Fruit fly (Drosophila melanogaster) whole organism, embryonic: Measurements from ENCODE around the gene Kif3C.

Source experiments
- Abd-B ChIP-seq: fragments of 200-800 bp; sonication (Bioruptor generic); optimal IDR thresholded peaks from 2 replicates; lab custom pipeline; 2018; ENCODE audit warnings: missing biosample characterization, mild to moderate bottlenecking, missing genetic modification characterization, moderate library complexity
- BEAF-32 ChIP-seq: fragments of 200-800 bp; sonication (Bioruptor generic); optimal IDR thresholded peaks from 3 replicates; lab custom pipeline; 2017; ENCODE audit warnings: missing biosample characterization, missing genetic modification characterization, mild to moderate bottlenecking, moderate library complexity, missing genetic modification reagents
- CG1024 ChIP-seq: fragments of 200-800 bp; sonication (Bioruptor generic); IDR thresholded peaks from 2 replicates; pipeline ENCODE4 v1.3.6; 2022; ENCODE audit warnings: missing biosample characterization, missing genetic modification characterization
- CG10267 ChIP-seq: fragments of 200-800 bp; sonication (Bioruptor generic); optimal IDR thresholded peaks from 2 replicates; lab custom pipeline; 2018; ENCODE audit warnings: missing biosample characterization, mild to moderate bottlenecking, missing genetic modification characterization, moderate library complexity
- CG11723 ChIP-seq: fragments of 200-800 bp; sonication (Bioruptor generic); optimal IDR thresholded peaks from 2 replicates; lab custom pipeline; 2017; ENCODE audit warnings: missing biosample characterization, mild to moderate bottlenecking, missing genetic modification characterization
- CG14050 ChIP-seq: fragments of 200-800 bp; sonication (Bioruptor generic); IDR thresholded peaks from 3 replicates; pipeline ENCODE4 v1.3.6; 2022; ENCODE audit warnings: missing biosample characterization, missing genetic modification characterization
- CG14441 ChIP-seq: fragments of 200-800 bp; sonication (Bioruptor generic); IDR thresholded peaks from 2 replicates; pipeline ENCODE4 v1.3.6; 2022; ENCODE audit warnings: missing biosample characterization, missing genetic modification characterization
- CG15514 ChIP-seq: fragments of 200-800 bp; sonication (Bioruptor generic); optimal IDR thresholded peaks from 3 replicates; lab custom pipeline; 2017; ENCODE audit warnings: missing biosample characterization, missing genetic modification characterization, mild to moderate bottlenecking, moderate library complexity, missing genetic modification reagents
- CG1602 ChIP-seq: fragments of 200-800 bp; sonication (Bioruptor generic); optimal IDR thresholded peaks from 3 replicates; lab custom pipeline; 2016; ENCODE audit warnings: missing biosample characterization, missing genetic modification characterization
- CG17361 ChIP-seq: fragments of 200-800 bp; sonication (Bioruptor generic); IDR thresholded peaks from 3 replicates; pipeline ENCODE4 v1.3.6; 2022; ENCODE audit warnings: missing biosample characterization, missing genetic modification characterization
- CG17802 ChIP-seq: fragments of 200-800 bp; sonication (Bioruptor generic); optimal IDR thresholded peaks from 2 replicates; lab custom pipeline; 2018; ENCODE audit warnings: missing biosample characterization, mild to moderate bottlenecking, missing genetic modification characterization, moderate library complexity
- CG2116 ChIP-seq: fragments of 200-800 bp; sonication (Bioruptor generic); optimal IDR thresholded peaks from 3 replicates; lab custom pipeline; 2018; ENCODE audit warnings: missing biosample characterization, mild to moderate bottlenecking, missing genetic modification characterization
- CG2875 ChIP-seq: fragments of 200-800 bp; sonication (Bioruptor generic); optimal IDR thresholded peaks from 2 replicates; lab custom pipeline; 2017; ENCODE audit warnings: missing biosample characterization, mild to moderate bottlenecking, missing genetic modification characterization, missing genetic modification reagents
- CG30020 ChIP-seq: fragments of 200-800 bp; optimal IDR thresholded peaks from 2 replicates; lab custom pipeline; 2019; ENCODE audit warnings: missing biosample characterization, mild to moderate bottlenecking, missing genetic modification characterization, moderate library complexity
- CG3995 ChIP-seq: fragments of 200-800 bp; sonication (Bioruptor generic); optimal IDR thresholded peaks from 3 replicates; lab custom pipeline; 2016; ENCODE audit warnings: missing biosample characterization, missing genetic modification characterization
- CG6272 ChIP-seq: fragments of 200-800 bp; sonication (Bioruptor generic); IDR thresholded peaks from 2 replicates; pipeline ENCODE4 v1.3.6; 2022; ENCODE audit warnings: missing biosample characterization, missing genetic modification characterization
- CG7556 ChIP-seq: fragments of 200-800 bp; sonication (Bioruptor generic); optimal IDR thresholded peaks from 2 replicates; lab custom pipeline; 2017; ENCODE audit warnings: missing biosample characterization, mild to moderate bottlenecking, missing genetic modification characterization
- D19B ChIP-seq: fragments of 200-800 bp; sonication (Bioruptor generic); optimal IDR thresholded peaks from 2 replicates; lab custom pipeline; 2017; ENCODE audit warnings: missing biosample characterization, mild to moderate bottlenecking, missing genetic modification characterization
- Eip74EF ChIP-seq, 2 experiments: fragments of 200-800 bp in 1 of 2; fragments of >200 bp in 1 of 2; sonication (Bioruptor generic) in 1 of 2; optimal IDR thresholded peaks; 2 replicates each; lab custom pipeline; 2017 to 2019; ENCODE audit warnings: missing biosample characterization in 2 of 2, missing genetic modification characterization in 2 of 2, mild to moderate bottlenecking in 1 of 2, moderate library complexity in 1 of 2
- HHEX ChIP-seq: fragments of 200-800 bp; sonication (Bioruptor generic); optimal IDR thresholded peaks from 3 replicates; lab custom pipeline; 2017; ENCODE audit warnings: missing biosample characterization, mild to moderate bottlenecking, missing genetic modification characterization, missing genetic modification reagents
- MESR4 ChIP-seq: fragments of 200-800 bp; sonication (Bioruptor generic); optimal IDR thresholded peaks from 2 replicates; lab custom pipeline; 2018; ENCODE audit warnings: missing biosample characterization, mild to moderate bottlenecking, missing genetic modification characterization, moderate library complexity
- NK7.1 ChIP-seq: fragments of 200-800 bp; sonication (Bioruptor generic); optimal IDR thresholded peaks from 3 replicates; lab custom pipeline; 2016; ENCODE audit warnings: missing biosample characterization, missing genetic modification characterization
- Pdp1 ChIP-seq, 2 experiments: fragments of 200-800 bp; sonication (Bioruptor generic); optimal IDR thresholded peaks; 3 replicates each; lab custom pipeline; 2016; ENCODE audit warnings: missing biosample characterization in 2 of 2, missing genetic modification characterization in 2 of 2, mild to moderate bottlenecking in 1 of 2, moderate library complexity in 1 of 2
- Rx ChIP-seq: fragments of 200-800 bp; sonication (Bioruptor generic); IDR thresholded peaks from 2 replicates; pipeline ENCODE4 v1.3.6; 2022; ENCODE audit warnings: missing biosample characterization, missing genetic modification characterization
- Scr ChIP-seq: fragments of 200-800 bp; sonication (Bioruptor generic); IDR thresholded peaks from 2 replicates; pipeline ENCODE4 v1.3.6; 2022; ENCODE audit warnings: missing biosample characterization, missing genetic modification characterization; ENCODE audit not compliant: partially characterized antibody
- Sry-δ ChIP-seq: fragments of 200-800 bp; sonication (Bioruptor generic); optimal IDR thresholded peaks from 2 replicates; lab custom pipeline; 2016; ENCODE audit warnings: missing biosample characterization, missing genetic modification characterization
- Stat92E ChIP-seq, 3 experiments: fragments of >200 bp in 2 of 3; fragments of 200-800 bp in 1 of 3; sonication (Bioruptor generic) in 1 of 3; optimal IDR thresholded peaks; 2 replicates each; lab custom pipeline; 2017 to 2019; ENCODE audit warnings: missing biosample characterization in 3 of 3, missing genetic modification characterization in 3 of 3, mild to moderate bottlenecking in 1 of 3, moderate library complexity in 1 of 3
- dmrt11E ChIP-seq: fragments of 200-800 bp; sonication (Bioruptor generic); optimal IDR thresholded peaks from 3 replicates; lab custom pipeline; 2018; ENCODE audit warnings: missing biosample characterization, mild to moderate bottlenecking, missing genetic modification characterization, moderate library complexity
- gfzf ChIP-seq: fragments of 200-800 bp; sonication (Bioruptor generic); optimal IDR thresholded peaks from 2 replicates; lab custom pipeline; 2016; ENCODE audit warnings: missing biosample characterization, mild to moderate bottlenecking, missing genetic modification characterization, moderate library complexity
- hkb ChIP-seq, 2 experiments: fragments of 200-800 bp in 1 of 2; fragments of >200 bp in 1 of 2; sonication (Bioruptor generic) in 1 of 2; IDR thresholded peaks in 1 of 2; optimal IDR thresholded peaks in 1 of 2; 2 replicates each; pipeline versions ENCODE4 v1.3.6 to Lab custom; 2017 to 2022; ENCODE audit warnings: missing biosample characterization in 1 of 2, missing genetic modification characterization in 1 of 2
- pnt ChIP-seq: fragments of 200-800 bp; sonication (Bioruptor generic); optimal IDR thresholded peaks from 3 replicates; lab custom pipeline; 2016; ENCODE audit warnings: missing biosample characterization, missing genetic modification characterization
- pzg ChIP-seq: fragments of 200-800 bp; sonication (Bioruptor generic); optimal IDR thresholded peaks from 3 replicates; lab custom pipeline; 2018; ENCODE audit warnings: missing biosample characterization, mild to moderate bottlenecking, missing genetic modification characterization, moderate library complexity
- row ChIP-seq: fragments of 200-800 bp; sonication (Bioruptor generic); IDR thresholded peaks from 3 replicates; pipeline ENCODE4 v1.3.6; 2022; ENCODE audit warnings: missing biosample characterization, missing genetic modification characterization
- sens ChIP-seq: fragments of 200-800 bp; sonication (Bioruptor generic); peaks from one replicate; lab custom pipeline; 2016; ENCODE audit warnings: missing biosample characterization, missing genetic modification characterization
- shn ChIP-seq: fragments of 200-800 bp; sonication (Bioruptor generic); optimal IDR thresholded peaks from 3 replicates; lab custom pipeline; 2016; ENCODE audit warnings: missing biosample characterization, missing genetic modification characterization
- ssp ChIP-seq: fragments of 200-800 bp; sonication (Bioruptor generic); IDR thresholded peaks from 2 replicates; pipeline ENCODE4 v1.3.6; 2022; ENCODE audit warnings: missing biosample characterization, missing genetic modification characterization
- sug ChIP-seq: fragments of 200-800 bp; optimal IDR thresholded peaks from 2 replicates; lab custom pipeline; 2019; ENCODE audit warnings: missing biosample characterization, mild to moderate bottlenecking, missing genetic modification characterization, moderate library complexity
- unc-4 ChIP-seq: fragments of 200-800 bp; sonication (Bioruptor generic); IDR thresholded peaks from 2 replicates; pipeline ENCODE4 v1.3.6; 2022; ENCODE audit warnings: missing biosample characterization, missing genetic modification characterization; ENCODE audit not compliant: partially characterized antibody

The Kif3C gene

dm6 chr4:1196653-1197161 is 49.4 kb downstream of the Kif3C start, which contains the start of gene PIP4K (continued):
- TF ChIP-seq dmrt11E (tag; lab: Kevin White, UChicago) (peak; percentile 31), CG7556 (GFP tag; lab: Kevin White, UChicago) (no peak), gfzf (no peak), row (GFP tag; lab: Robert Waterston, UW) (peak; percentile 71; the same call in 2 of the 3 replicates), CG11723 (peak; percentile 63), Scr (no peak), D19B (GFP tag; lab: Kevin White, UChicago) (no peak), CG17802 (tag; lab: Kevin White, UChicago) (peak; percentile 94), sens (GFP tag; lab: Kevin White, UChicago) (peak; percentile 17), Stat92E (GFP tag; optimal IDR thresholded peaks at IDR 0.05; lab: Kevin White, UChicago) (peak in 1 of 3 experiments; percentile 78), shn (GFP tag; lab: Kevin White, UChicago) (no peak), CG14050 (GFP tag; lab: Robert Waterston, UW) (no peak), MESR4 (GFP tag; lab: Kevin White, UChicago) (peak; percentile 77), CG1602 (no peak), CG17361 (GFP tag; lab: Robert Waterston, UW) (peak; percentile 58; the same call in 2 of the 3 replicates), CG14441 (GFP tag; lab: Robert Waterston, UW) (no peak), HHEX (GFP tag; lab: Kevin White, UChicago) (no peak), Abd-B (GFP tag; lab: Kevin White, UChicago) (no peak), pnt (no peak), CG2875 (GFP tag; lab: Kevin White, UChicago) (no peak), CG2116 (GFP tag; lab: Kevin White, UChicago) (peak; percentile 95)

- TF ChIP-seq Eip74EF (GFP tag; optimal IDR thresholded peaks at IDR 0.05; lab: Kevin White, UChicago), result no peak
- peak; percentile 55 for TF ChIP-seq ssp (GFP tag; lab: Robert Waterston, UW)
- peak; percentile 4 for TF ChIP-seq Sry-δ
- no peak for TF ChIP-seq hkb (optimal IDR thresholded peaks at IDR 0.05; lab: Kevin White, UChicago)
- no peak for TF ChIP-seq hkb (GFP tag; IDR thresholded peaks at IDR 0.05; lab: Robert Waterston, UW)
- TF ChIP-seq row (GFP tag; lab: Robert Waterston, UW), result peak; percentile 55
- peak; percentile 60 for TF ChIP-seq CG3995
- TF ChIP-seq gfzf, result no peak
- no peak for TF ChIP-seq unc-4
- no peak for TF ChIP-seq CG6272 (GFP tag; lab: Robert Waterston, UW)
- no peak for TF ChIP-seq sug (tag; lab: Kevin White, UChicago)
- peak; percentile 71 for TF ChIP-seq CG30020 (tag; lab: Kevin White, UChicago)
- peak; percentile 49 for TF ChIP-seq BEAF-32 (GFP tag; lab: Kevin White, UChicago)
- TF ChIP-seq NK7.1, result no peak
- TF ChIP-seq CG10267 (tag; lab: Kevin White, UChicago), result no peak
- peak; percentile 91 for TF ChIP-seq CG15514 (GFP tag; lab: Kevin White, UChicago)
- TF ChIP-seq CG1024, result peak; percentile 82
- TF ChIP-seq Rx (GFP tag; lab: Robert Waterston, UW), result no peak
- TF ChIP-seq Scr, result peak; percentile 19; the same call in 1 of the 2 replicates
- peak in 1 of 2 experiments; percentile 32 for TF ChIP-seq Pdp1 (GFP tag; optimal IDR thresholded peaks at IDR 0.05; lab: Kevin White, UChicago)
- peak; percentile 68 for TF ChIP-seq CG17802 (tag; lab: Kevin White, UChicago)
- TF ChIP-seq pzg, result peak; percentile 13
Measured at dm6 chr4:1198599-1198998, 51.3 kb downstream of the Kif3C start, which contains the start of gene Mitf. TSS of gene Mitf (plus strand) at chr4:1198852.
